Fruit fly (Drosophila melanogaster) whole organism, prepupa: ENCODE data around the gene Sec24CD.

Source experiments
- Blimp-1 ChIP-seq: fragments of 200-800 bp; sonication (Bioruptor generic); optimal IDR thresholded peaks from 3 replicates; lab custom pipeline; 2017; ENCODE audit warnings: missing biosample characterization, missing genetic modification characterization, mild to moderate bottlenecking, moderate library complexity, missing genetic modification reagents
- CG10631 ChIP-seq: fragments of 200-800 bp; sonication (Bioruptor generic); optimal IDR thresholded peaks from 2 replicates; lab custom pipeline; 2016; ENCODE audit warnings: missing biosample characterization, missing genetic modification characterization
- CG10669 ChIP-seq: fragments of 200-800 bp; sonication (Bioruptor generic); optimal IDR thresholded peaks from 3 replicates; lab custom pipeline; 2018; ENCODE audit warnings: missing biosample characterization, mild to moderate bottlenecking, missing genetic modification characterization, moderate library complexity
- CG11294 ChIP-seq: fragments of 200-800 bp; sonication (Bioruptor generic); IDR thresholded peaks from 2 replicates; pipeline ENCODE4 v1.3.6; 2022; ENCODE audit warnings: missing biosample characterization, missing genetic modification characterization
- CG11762 ChIP-seq: fragments of 200-800 bp; sonication (Bioruptor generic); optimal IDR thresholded peaks from 3 replicates; lab custom pipeline; 2016; ENCODE audit warnings: missing biosample characterization, missing genetic modification characterization; ENCODE audit not compliant: insufficient read depth
- CG1621 ChIP-seq: fragments of 200-800 bp; sonication (Bioruptor generic); optimal IDR thresholded peaks from 3 replicates; lab custom pipeline; 2018; ENCODE audit warnings: missing biosample characterization, mild to moderate bottlenecking, missing genetic modification characterization
- CG16779 ChIP-seq: fragments of 200-800 bp; sonication (Bioruptor generic); optimal IDR thresholded peaks from 3 replicates; lab custom pipeline; 2017; ENCODE audit warnings: missing biosample characterization, mild to moderate bottlenecking, missing genetic modification characterization
- CG3032 ChIP-seq: fragments of 200-800 bp; optimal IDR thresholded peaks from 2 replicates; lab custom pipeline; 2019; ENCODE audit warnings: missing biosample characterization, mild to moderate bottlenecking, missing genetic modification characterization, moderate library complexity
- CG31627 ChIP-seq: fragments of 200-800 bp; sonication (Bioruptor generic); optimal IDR thresholded peaks from 3 replicates; lab custom pipeline; 2016; ENCODE audit warnings: missing biosample characterization, missing genetic modification characterization
- CG32006 ChIP-seq: fragments of 200-800 bp; sonication (Bioruptor generic); optimal IDR thresholded peaks from 3 replicates; lab custom pipeline; 2017; ENCODE audit warnings: missing biosample characterization, mild to moderate bottlenecking, missing genetic modification characterization
- CG34406 ChIP-seq: fragments of 200-800 bp; sonication (Bioruptor generic); optimal IDR thresholded peaks from 3 replicates; lab custom pipeline; 2016; ENCODE audit warnings: missing biosample characterization, missing genetic modification characterization
- CG3919 ChIP-seq: fragments of 200-800 bp; sonication (Bioruptor generic); optimal IDR thresholded peaks from 3 replicates; lab custom pipeline; 2016; ENCODE audit warnings: missing biosample characterization, missing genetic modification characterization
- CG4318 ChIP-seq: fragments of 200-800 bp; sonication (Bioruptor generic); optimal IDR thresholded peaks from 3 replicates; lab custom pipeline; 2017; ENCODE audit warnings: missing biosample characterization, mild to moderate bottlenecking, missing genetic modification characterization
- CG6276 ChIP-seq: fragments of 200-800 bp; sonication (Bioruptor generic); optimal IDR thresholded peaks from 2 replicates; lab custom pipeline; 2017; ENCODE audit warnings: missing biosample characterization, mild to moderate bottlenecking, missing genetic modification characterization
- CG6808 ChIP-seq: fragments of 200-800 bp; sonication (Bioruptor generic); optimal IDR thresholded peaks from 3 replicates; lab custom pipeline; 2017; ENCODE audit warnings: missing biosample characterization, missing genetic modification characterization, mild to moderate bottlenecking, moderate library complexity, missing genetic modification reagents
- CG6854 ChIP-seq: fragments of 200-800 bp; sonication (Bioruptor generic); optimal IDR thresholded peaks from 2 replicates; lab custom pipeline; 2017; ENCODE audit warnings: missing biosample characterization, mild to moderate bottlenecking, missing genetic modification characterization
- CG7368 ChIP-seq: fragments of 200-800 bp; sonication (Bioruptor generic); optimal IDR thresholded peaks from 3 replicates; lab custom pipeline; 2016; ENCODE audit warnings: missing biosample characterization, missing genetic modification characterization
- CG8632 ChIP-seq: fragments of 200-800 bp; sonication (Bioruptor generic); optimal IDR thresholded peaks from 3 replicates; lab custom pipeline; 2016; ENCODE audit warnings: missing biosample characterization, missing genetic modification characterization
- CG9139 ChIP-seq: fragments of 200-800 bp; sonication (Bioruptor generic); optimal IDR thresholded peaks from 3 replicates; lab custom pipeline; 2017; ENCODE audit warnings: missing biosample characterization, mild to moderate bottlenecking, missing genetic modification characterization
- Eip75B ChIP-seq: fragments of 200-800 bp; sonication (Bioruptor generic); optimal IDR thresholded peaks from 3 replicates; lab custom pipeline; 2016; ENCODE audit warnings: missing biosample characterization, missing genetic modification characterization
- Eip78C ChIP-seq: fragments of 200-800 bp; sonication (Bioruptor generic); peaks from one replicate; lab custom pipeline; 2016; ENCODE audit warnings: missing biosample characterization, missing genetic modification characterization
- Ets21C ChIP-seq: fragments of 200-800 bp; sonication (Bioruptor generic); optimal IDR thresholded peaks from 3 replicates; lab custom pipeline; 2016; ENCODE audit warnings: missing biosample characterization, missing genetic modification characterization
- Gug ChIP-seq: fragments of 200-800 bp; sonication (Bioruptor generic); IDR thresholded peaks from 2 replicates; pipeline ENCODE4 v1.3.6; 2022; ENCODE audit warnings: missing biosample characterization, missing genetic modification characterization
- Hr38 ChIP-seq: sonication (Bioruptor generic); optimal IDR thresholded peaks from 2 replicates; lab custom pipeline; 2016; ENCODE audit warnings: missing biosample characterization, missing genetic modification characterization
- Hr39 ChIP-seq: fragments of 200-800 bp; sonication (Bioruptor generic); optimal IDR thresholded peaks from 2 replicates; lab custom pipeline; 2016; ENCODE audit warnings: missing biosample characterization, missing genetic modification characterization
- Hr4 ChIP-seq: fragments of 200-800 bp; sonication (Bioruptor generic); optimal IDR thresholded peaks from 3 replicates; lab custom pipeline; 2016; ENCODE audit warnings: missing biosample characterization, missing genetic modification characterization
- Lpt ChIP-seq: fragments of 200-800 bp; sonication (Bioruptor generic); optimal IDR thresholded peaks from 3 replicates; lab custom pipeline; 2016; ENCODE audit warnings: missing biosample characterization, missing genetic modification characterization
- Met ChIP-seq: fragments of 200-800 bp; sonication (Bioruptor generic); optimal IDR thresholded peaks from 3 replicates; lab custom pipeline; 2016; ENCODE audit warnings: missing biosample characterization, missing genetic modification characterization
- OdsH ChIP-seq: fragments of 200-800 bp; sonication (Bioruptor generic); optimal IDR thresholded peaks from 3 replicates; lab custom pipeline; 2016; ENCODE audit warnings: missing biosample characterization, missing genetic modification characterization
- Smox ChIP-seq: fragments of 200-800 bp; sonication (Bioruptor generic); optimal IDR thresholded peaks from 3 replicates; lab custom pipeline; 2016; ENCODE audit warnings: missing biosample characterization, missing genetic modification characterization
- Sox102F ChIP-seq: fragments of 200-800 bp; sonication (Bioruptor generic); optimal IDR thresholded peaks from 2 replicates; lab custom pipeline; 2016; ENCODE audit warnings: missing biosample characterization, mild to moderate bottlenecking, missing genetic modification characterization
- acj6 ChIP-seq: fragments of 200-800 bp; sonication (Bioruptor generic); optimal IDR thresholded peaks from 3 replicates; lab custom pipeline; 2016; ENCODE audit warnings: missing biosample characterization, missing genetic modification characterization
- cyc ChIP-seq: fragments of 200-800 bp; sonication (Bioruptor generic); optimal IDR thresholded peaks from 3 replicates; lab custom pipeline; 2016; ENCODE audit warnings: missing biosample characterization, missing genetic modification characterization
- dac ChIP-seq: fragments of 200-800 bp; sonication (Bioruptor generic); optimal IDR thresholded peaks from 2 replicates; lab custom pipeline; 2017; ENCODE audit warnings: missing biosample characterization, mild to moderate bottlenecking, missing genetic modification characterization
- dsx ChIP-seq: fragments of 200-800 bp; optimal IDR thresholded peaks from 3 replicates; lab custom pipeline; 2019; ENCODE audit warnings: missing biosample characterization, mild to moderate bottlenecking, missing genetic modification characterization, moderate library complexity; ENCODE audit not compliant: poor library complexity, severe bottlenecking
- eg ChIP-seq: fragments of 200-800 bp; sonication (Bioruptor generic); IDR thresholded peaks from 3 replicates; pipeline ENCODE4 v1.3.6; 2022; ENCODE audit warnings: missing biosample characterization, missing genetic modification characterization
- fd59A ChIP-seq: fragments of 200-800 bp; sonication (Bioruptor generic); optimal IDR thresholded peaks from 2 replicates; lab custom pipeline; 2017; ENCODE audit warnings: missing biosample characterization, mild to moderate bottlenecking, missing genetic modification characterization, missing genetic modification reagents
- fkh ChIP-seq: fragments of 200-800 bp; sonication (Bioruptor generic); optimal IDR thresholded peaks from 3 replicates; lab custom pipeline; 2017; ENCODE audit warnings: missing biosample characterization, mild to moderate bottlenecking, missing genetic modification characterization, moderate library complexity
- lz ChIP-seq: fragments of 200-800 bp; sonication (Bioruptor generic); optimal IDR thresholded peaks from 3 replicates; lab custom pipeline; 2016; ENCODE audit warnings: missing biosample characterization, missing genetic modification characterization
- net ChIP-seq: fragments of 200-800 bp; sonication (Bioruptor generic); optimal IDR thresholded peaks from 3 replicates; lab custom pipeline; 2016; ENCODE audit warnings: missing biosample characterization, missing genetic modification characterization
- pdm3 ChIP-seq: fragments of 200-800 bp; sonication (Bioruptor generic); optimal IDR thresholded peaks from 3 replicates; lab custom pipeline; 2016; ENCODE audit warnings: missing biosample characterization, missing genetic modification characterization
- salr ChIP-seq, 2 experiments: fragments of 200-800 bp; sonication (Bioruptor generic); optimal IDR thresholded peaks; 3 replicates each; lab custom pipeline; 2016 to 2018; ENCODE audit warnings: missing biosample characterization in 2 of 2, missing genetic modification characterization in 2 of 2, mild to moderate bottlenecking in 1 of 2
- spab ChIP-seq: fragments of 200-800 bp; sonication (Bioruptor generic); optimal IDR thresholded peaks from 2 replicates; lab custom pipeline; 2017; ENCODE audit warnings: missing biosample characterization, mild to moderate bottlenecking, missing genetic modification characterization, missing genetic modification reagents
- ss ChIP-seq, 2 experiments: fragments of 200-800 bp; sonication (Bioruptor generic); optimal IDR thresholded peaks; 2 replicates in 1 of 2; 3 replicates in 1 of 2; lab custom pipeline; 2017 to 2018; ENCODE audit warnings: mild to moderate bottlenecking in 2 of 2, missing biosample characterization in 2 of 2, missing genetic modification characterization in 2 of 2, moderate library complexity in 1 of 2
- svp ChIP-seq: fragments of 200-800 bp; sonication (Bioruptor generic); peaks from one replicate; lab custom pipeline; 2016; ENCODE audit warnings: missing biosample characterization, missing genetic modification characterization
- topi ChIP-seq: fragments of 200-800 bp; sonication (Bioruptor generic); optimal IDR thresholded peaks from 3 replicates; lab custom pipeline; 2016; ENCODE audit warnings: missing biosample characterization, missing genetic modification characterization
- vri ChIP-seq: fragments of 200-800 bp; sonication (Bioruptor generic); optimal IDR thresholded peaks from 3 replicates; lab custom pipeline; 2016; ENCODE audit warnings: missing biosample characterization, mild to moderate bottlenecking, missing genetic modification characterization

Gene Sec24CD

dm6 chr2L:2202018-2202852 lies 34.4 kb downstream of the Sec24CD start (continued):
- TF ChIP-seq Hr4 (GFP tag; lab: Kevin White, UChicago) (peak; percentile 100), pdm3 (GFP tag; lab: Kevin White, UChicago) (peak; percentile 100), dac (GFP tag; lab: Kevin White, UChicago) (peak; percentile 99), CG4318 (GFP tag; lab: Kevin White, UChicago) (peak; percentile 100), CG11294 (peak; percentile 100), CG16779 (tag; lab: Kevin White, UChicago) (peak; percentile 99), CG32006 (peak; percentile 100), Eip78C (peak; percentile 100), CG9139 (GFP tag; lab: Kevin White, UChicago) (peak; percentile 100), lz (GFP tag; lab: Kevin White, UChicago) (peak; percentile 100), Smox (peak; percentile 100), Hr38 (GFP tag; lab: Kevin White, UChicago) (peak; percentile 98), Ets21C (GFP tag; lab: Kevin White, UChicago) (peak; percentile 100), Sox102F (GFP tag; lab: Kevin White, UChicago) (peak; percentile 100), CG6276 (peak; percentile 100), CG6808 (GFP tag; lab: Kevin White, UChicago) (peak; percentile 99), CG10669 (GFP tag; lab: Kevin White, UChicago) (peak; percentile 100), ss (GFP tag; optimal IDR thresholded peaks at IDR 0.05; lab: Kevin White, UChicago) (peak; percentile 100), CG11762 (peak; percentile 100), Gug (GFP tag; lab: Robert Waterston, UW) (peak; percentile 100), dsx (GFP tag; lab: Kevin White, UChicago) (peak; percentile 99), CG3919 (GFP tag; lab: Kevin White, UChicago) (peak; percentile 100), CG10631 (GFP tag; lab: Kevin White, UChicago) (peak; percentile 100), CG3032 (tag; lab: Kevin White, UChicago) (peak; percentile 100), CG7368 (GFP tag; lab: Kevin White, UChicago) (peak; percentile 100), Lpt (peak; percentile 100), cyc (GFP tag; lab: Kevin White, UChicago) (peak; percentile 100), OdsH (GFP tag; lab: Kevin White, UChicago) (peak; percentile 100), CG8632 (peak; percentile 100), eg (GFP tag; lab: Robert Waterston, UW) (peak; percentile 100)

dm6 chr2L:2201107-2201561 lies 35.5 kb downstream of the Sec24CD start:
- TF ChIP-seq lz (GFP tag; lab: Kevin White, UChicago) = peak; percentile 83
- peak; percentile 89 for TF ChIP-seq spab (GFP tag; lab: Kevin White, UChicago)
- peak; percentile 83 for TF ChIP-seq Met (GFP tag; lab: Kevin White, UChicago)
- TF ChIP-seq CG3919 (GFP tag; lab: Kevin White, UChicago) = peak; percentile 92
- peak; percentile 91 for TF ChIP-seq acj6 (GFP tag; lab: Kevin White, UChicago)
- peak; percentile 90 for TF ChIP-seq fd59A (GFP tag; lab: Kevin White, UChicago)
- peak; percentile 94 for TF ChIP-seq OdsH (GFP tag; lab: Kevin White, UChicago)
- peak; percentile 72 for TF ChIP-seq Sox102F (GFP tag; lab: Kevin White, UChicago)
- peak; percentile 81 for TF ChIP-seq Hr39 (GFP tag; lab: Kevin White, UChicago)
- TF ChIP-seq salr (GFP tag; optimal IDR thresholded peaks at IDR 0.05; lab: Kevin White, UChicago) = peak; percentile 75 to 99
- TF ChIP-seq pdm3 (GFP tag; lab: Kevin White, UChicago) = peak; percentile 89
- TF ChIP-seq CG11762 = peak; percentile 79
- TF ChIP-seq net (GFP tag; lab: Kevin White, UChicago) = peak; percentile 91
- TF ChIP-seq vri (GFP tag; lab: Kevin White, UChicago) = peak; percentile 63
- peak; percentile 83 for TF ChIP-seq CG31627 (GFP tag; lab: Kevin White, UChicago)
- TF ChIP-seq cyc (GFP tag; lab: Kevin White, UChicago) = peak; percentile 80
- TF ChIP-seq CG1621 = peak; percentile 67
- peak; percentile 96 for TF ChIP-seq CG4318 (GFP tag; lab: Kevin White, UChicago)
- peak; percentile 83 for TF ChIP-seq CG34406
- peak; percentile 89 for TF ChIP-seq Eip75B (GFP tag; lab: Kevin White, UChicago)
- TF ChIP-seq Blimp-1 (GFP tag; lab: Kevin White, UChicago) = peak; percentile 36
- TF ChIP-seq Ets21C (GFP tag; lab: Kevin White, UChicago) = peak; percentile 75
- peak; percentile 83 for TF ChIP-seq dsx (GFP tag; lab: Kevin White, UChicago)
- TF ChIP-seq svp (GFP tag; lab: Kevin White, UChicago) = peak; percentile 93
- no peak for TF ChIP-seq CG6854
- TF ChIP-seq fkh (GFP tag; lab: Kevin White, UChicago) = peak; percentile 90
- peak; percentile 87 for TF ChIP-seq topi (GFP tag; lab: Kevin White, UChicago)
